Worm (Caenorhabditis elegans) whole organism, L1 larva: ENCODE measurements around the gene nxf-2.
A peak's percentile ranks its signal among the peaks of the same experiment; 100 is the strongest.

Experiments used
- C04F5.9 ChIP-seq: sonication (generic microtip); optimal IDR thresholded peaks from 2 replicates; lab custom pipeline; 2016; ENCODE audit warnings: missing genetic modification characterization, missing compliant biosample characterization
- F16B12.6 ChIP-seq: fragments of 150-350 bp; optimal IDR thresholded peaks from 2 replicates; lab custom pipeline; 2014; ENCODE audit warnings: missing biosample characterization, missing genetic modification characterization
- Y116A8C.19 ChIP-seq: sonication (generic microtip); optimal IDR thresholded peaks from 2 replicates; lab custom pipeline; 2016; ENCODE audit warnings: missing compliant biosample characterization, missing genetic modification characterization, borderline replicate concordance
- alr-1 ChIP-seq: fragments of 200-800 bp; sonication (Bioruptor generic); optimal IDR thresholded peaks from 2 replicates; lab custom pipeline; 2018; ENCODE audit warnings: borderline replicate concordance, mild to moderate bottlenecking, missing genetic modification characterization, missing compliant biosample characterization
- aly-2 ChIP-seq: fragments of 150-350 bp; optimal IDR thresholded peaks from 2 replicates; lab custom pipeline; 2014; ENCODE audit warnings: missing biosample characterization, missing genetic modification characterization
- ama-1 ChIP-seq: fragments of 150-350 bp; optimal IDR thresholded peaks from 2 replicates; lab custom pipeline; 2014
- blmp-1 ChIP-seq: fragments of 150-350 bp; optimal IDR thresholded peaks from 2 replicates; lab custom pipeline; 2014; ENCODE audit warnings: missing biosample characterization, missing genetic modification characterization
- ceh-82 ChIP-seq, 3 experiments: fragments of 150-350 bp in 1 of 3; sonication (generic microtip) in 2 of 3; optimal IDR thresholded peaks; 2 replicates each; lab custom pipeline; 2014 to 2017; ENCODE audit warnings: missing biosample characterization in 3 of 3, missing genetic modification characterization in 3 of 3
- ces-1 ChIP-seq: fragments of 150-350 bp; optimal IDR thresholded peaks from 2 replicates; lab custom pipeline; 2014; ENCODE audit warnings: missing biosample characterization, missing genetic modification reagents, missing genetic modification characterization
- dpl-1 ChIP-seq, 3 experiments: fragments of 150-350 bp in 2 of 3; sonication (generic microtip) in 1 of 3; optimal IDR thresholded peaks; 2 replicates each; lab custom pipeline; 2014 to 2017; ENCODE audit warnings: missing biosample characterization in 3 of 3, missing genetic modification characterization in 3 of 3, missing genetic modification reagents in 3 of 3
- efl-1 ChIP-seq, 4 experiments: fragments of 150-350 bp; optimal IDR thresholded peaks in 3 of 4; peaks in 1 of 4; 1 replicate in 1 of 4; 2 replicates in 3 of 4; lab custom pipeline; 2014; ENCODE audit warnings: missing biosample characterization in 2 of 4, missing genetic modification characterization in 2 of 4, missing genetic modification reagents in 2 of 4
- efl-3 ChIP-seq: fragments of 200-800 bp; sonication (Bioruptor generic); optimal IDR thresholded peaks from 2 replicates; lab custom pipeline; 2018; ENCODE audit warnings: mild to moderate bottlenecking, missing genetic modification characterization, missing compliant biosample characterization
- egl-13 ChIP-seq: sonication (generic microtip); optimal IDR thresholded peaks from 2 replicates; lab custom pipeline; 2016; ENCODE audit warnings: missing genotype, missing genetic modification reagents, missing genetic modification characterization, missing compliant biosample characterization
- elt-2 ChIP-seq: sonication (generic microtip); optimal IDR thresholded peaks from 2 replicates; lab custom pipeline; 2016; ENCODE audit warnings: missing genetic modification characterization, mild to moderate bottlenecking, inconsistent platforms, missing compliant biosample characterization, missing genetic modification reagents
- ets-5 ChIP-seq: fragments of 200-800 bp; sonication (Bioruptor generic); IDR thresholded peaks from 2 replicates; pipeline ENCODE4 v1.3.6; 2022; ENCODE audit warnings: missing genetic modification characterization, missing compliant biosample characterization
- fkh-8 ChIP-seq: sonication (generic microtip); optimal IDR thresholded peaks from 2 replicates; lab custom pipeline; 2016; ENCODE audit warnings: mild to moderate bottlenecking, missing genetic modification characterization, missing compliant biosample characterization
- hlh-17 ChIP-seq: fragments of 200-800 bp; sonication (Bioruptor generic); optimal IDR thresholded peaks from 2 replicates; lab custom pipeline; 2018; ENCODE audit warnings: missing genetic modification characterization, mild to moderate bottlenecking, missing compliant biosample characterization, moderate library complexity, borderline replicate concordance
- hlh-4 ChIP-seq: sonication (generic microtip); optimal IDR thresholded peaks from 2 replicates; lab custom pipeline; 2016; ENCODE audit warnings: mild to moderate bottlenecking, missing genetic modification characterization, missing compliant biosample characterization
- irx-1 ChIP-seq: sonication (generic microtip); optimal IDR thresholded peaks from 2 replicates; lab custom pipeline; 2016; ENCODE audit warnings: missing genetic modification characterization, missing compliant biosample characterization
- jun-1 ChIP-seq: fragments of 150-350 bp; optimal IDR thresholded peaks from 2 replicates; lab custom pipeline; 2014; ENCODE audit warnings: missing biosample characterization, missing genetic modification reagents, missing genetic modification characterization
- lin-13 ChIP-seq: fragments of 150-350 bp; optimal IDR thresholded peaks from 2 replicates; lab custom pipeline; 2014; ENCODE audit warnings: missing biosample characterization, missing genetic modification reagents, missing genetic modification characterization
- lin-14 ChIP-seq: fragments of 200-800 bp; sonication (Bioruptor generic); optimal IDR thresholded peaks from 2 replicates; lab custom pipeline; 2018; ENCODE audit warnings: mild to moderate bottlenecking, missing genetic modification characterization, moderate library complexity, missing compliant biosample characterization
- lin-35 ChIP-seq, 2 experiments: fragments of 150-350 bp; optimal IDR thresholded peaks; 2 replicates each; lab custom pipeline; 2014; ENCODE audit warnings: missing biosample characterization in 2 of 2, missing genetic modification characterization in 2 of 2, missing genetic modification reagents in 2 of 2
- mab-9 ChIP-seq: fragments of 200-800 bp; sonication (Bioruptor generic); IDR thresholded peaks from 2 replicates; pipeline ENCODE4 v1.3.6; 2022; ENCODE audit warnings: missing genetic modification reagents, missing genetic modification characterization, missing compliant biosample characterization
- mep-1 ChIP-seq: fragments of 150-350 bp; optimal IDR thresholded peaks from 2 replicates; lab custom pipeline; 2014; ENCODE audit warnings: missing biosample characterization, missing genetic modification characterization
- nhr-19 ChIP-seq: fragments of 200-800 bp; sonication (Bioruptor generic); conservative IDR thresholded peaks from 2 replicates; pipeline ENCODE4 v1.3.6; 2022; ENCODE audit warnings: missing genetic modification characterization, missing compliant biosample characterization
- nhr-237 ChIP-seq: fragments of 150-350 bp; optimal IDR thresholded peaks from 2 replicates; lab custom pipeline; 2014; ENCODE audit warnings: missing biosample characterization, missing genetic modification characterization
- nhr-76 ChIP-seq: sonication (generic microtip); optimal IDR thresholded peaks from 2 replicates; lab custom pipeline; 2017; ENCODE audit warnings: missing biosample characterization, missing genetic modification characterization
- nhr-77 ChIP-seq: fragments of 150-350 bp; optimal IDR thresholded peaks from 2 replicates; lab custom pipeline; 2014; ENCODE audit warnings: missing biosample characterization, missing genetic modification characterization
- nhr-84 ChIP-seq: sonication (generic microtip); optimal IDR thresholded peaks from 2 replicates; lab custom pipeline; 2017; ENCODE audit warnings: missing biosample characterization, missing genetic modification characterization
- nhr-90 ChIP-seq: sonication (generic microtip); optimal IDR thresholded peaks from 2 replicates; lab custom pipeline; 2016; ENCODE audit warnings: mild to moderate bottlenecking, missing genetic modification characterization, missing compliant biosample characterization; ENCODE audit not compliant: poor library complexity
- pax-3 ChIP-seq: fragments of 200-800 bp; sonication (Bioruptor generic); optimal IDR thresholded peaks from 2 replicates; lab custom pipeline; 2018; ENCODE audit warnings: mild to moderate bottlenecking, missing genetic modification characterization, moderate library complexity, missing compliant biosample characterization
- snpc-4 ChIP-seq: fragments of 150-350 bp; optimal IDR thresholded peaks from 2 replicates; lab custom pipeline; 2014; ENCODE audit warnings: missing biosample characterization, missing genetic modification characterization
- snu-23 ChIP-seq: sonication (generic microtip); optimal IDR thresholded peaks from 2 replicates; lab custom pipeline; 2016; ENCODE audit warnings: missing genetic modification characterization, missing compliant biosample characterization
- sptf-1 ChIP-seq: fragments of 150-350 bp; optimal IDR thresholded peaks from 2 replicates; lab custom pipeline; 2014; ENCODE audit warnings: missing biosample characterization, missing genetic modification characterization
- sup-37 ChIP-seq: fragments of 200-800 bp; sonication (Bioruptor generic); optimal IDR thresholded peaks from 2 replicates; lab custom pipeline; 2018; ENCODE audit warnings: mild to moderate bottlenecking, missing genetic modification characterization, missing compliant biosample characterization
- tbx-2 ChIP-seq: sonication (generic microtip); optimal IDR thresholded peaks from 2 replicates; lab custom pipeline; 2016; ENCODE audit warnings: missing genetic modification characterization, missing compliant biosample characterization
- tlp-1 ChIP-seq: fragments of 150-350 bp; optimal IDR thresholded peaks from 2 replicates; lab custom pipeline; 2014; ENCODE audit warnings: missing biosample characterization, missing genetic modification characterization
- unc-30 ChIP-seq: sonication (generic microtip); optimal IDR thresholded peaks from 2 replicates; lab custom pipeline; 2017; ENCODE audit warnings: missing biosample characterization, missing genetic modification characterization
- unc-62 ChIP-seq: fragments of 150-350 bp; optimal IDR thresholded peaks from 2 replicates; lab custom pipeline; 2014; ENCODE audit warnings: missing biosample characterization, missing genetic modification reagents, missing genetic modification characterization
- xbp-1 ChIP-seq: sonication (generic microtip); optimal IDR thresholded peaks from 2 replicates; lab custom pipeline; 2016; ENCODE audit warnings: missing genetic modification characterization, missing compliant biosample characterization
- zag-1 ChIP-seq: fragments of 150-350 bp; optimal IDR thresholded peaks from 2 replicates; lab custom pipeline; 2014; ENCODE audit warnings: missing biosample characterization, missing genetic modification characterization
- ztf-11 ChIP-seq, 2 experiments: sonication (generic microtip); optimal IDR thresholded peaks; 2 replicates each; lab custom pipeline; 2016 to 2017; ENCODE audit warnings: missing genetic modification characterization in 2 of 2, missing biosample characterization in 1 of 2, missing compliant biosample characterization in 1 of 2

Gene nxf-2

DNA sequence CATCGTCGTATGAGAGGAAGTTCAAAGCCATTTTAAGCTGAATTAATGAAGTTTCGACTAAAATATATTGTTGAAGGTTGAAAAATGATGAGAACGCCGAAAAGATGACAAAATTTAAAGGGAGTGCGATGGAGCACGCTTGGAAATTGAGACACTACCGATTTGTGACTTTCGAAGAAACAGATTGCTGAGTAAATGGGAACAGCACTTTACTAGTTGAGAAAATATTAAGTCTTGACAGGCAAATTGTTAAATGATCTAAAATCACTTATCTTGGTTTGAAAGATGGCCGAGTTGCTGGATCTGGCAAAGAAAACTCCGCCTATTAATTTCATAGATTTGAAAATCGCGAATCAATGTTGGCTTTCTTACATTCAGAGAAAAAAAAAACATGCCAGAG is 5.6 kb upstream of the nxf-2 start, which contains the start of gene rpoa-12 (continued):
- TF ChIP-seq unc-30 (tag; lab: Kevin White, UChicago) (no peak), jun-1 (no peak), unc-62 (no peak), hlh-4 (tag; lab: Kevin White, UChicago) (no peak), mep-1 (tag; lab: Kevin White, UChicago) (no peak), tbx-2 (peak; percentile 44), xbp-1 (peak; percentile 55), zag-1 (no peak), fkh-8 (tag; lab: Kevin White, UChicago) (peak; percentile 63), ama-1 (lab: Kevin White, UChicago) (no peak), dpl-1 (GFP tag; optimal IDR thresholded peaks at IDR 0.05; lab: Kevin White, UChicago) (peak; percentile 37 to 51 (median 38)), lin-14 (GFP tag; lab: Kevin White, UChicago) (peak; percentile 53), egl-13 (no peak), snu-23 (GFP tag; lab: Kevin White, UChicago) (peak; percentile 57), sup-37 (GFP tag; lab: Kevin White, UChicago) (no peak), nhr-90 (tag; lab: Kevin White, UChicago) (peak; percentile 49), aly-2 (no peak), sptf-1 (tag; lab: Kevin White, UChicago) (no peak), elt-2 (tag; lab: Kevin White, UChicago) (no peak), Y116A8C.19 (tag; lab: Kevin White, UChicago) (no peak), alr-1 (tag; lab: Kevin White, UChicago) (no peak), tlp-1 (no peak), lin-35 (GFP tag; optimal IDR thresholded peaks at IDR 0.05; lab: Kevin White, UChicago) (peak; percentile 27 to 76), irx-1 (tag; lab: Kevin White, UChicago) (no peak), nhr-237 (tag; lab: Kevin White, UChicago) (no peak), C04F5.9 (no peak), nhr-76 (tag; lab: Kevin White, UChicago) (no peak), F16B12.6 (tag; lab: Kevin White, UChicago) (peak; percentile 27), pax-3 (tag; lab: Kevin White, UChicago) (peak; percentile 92), nhr-19 (GFP tag; lab: Robert Waterston, UW) (0 out of 2 replicates have a peak, but pooled peaks have one; percentile 5), hlh-17 (GFP tag; lab: Kevin White, UChicago) (no peak), nhr-84 (tag; lab: Kevin White, UChicago) (no peak), ces-1 (no peak), snpc-4 (no peak), lin-13 (GFP tag; lab: Kevin White, UChicago) (peak; percentile 12), ztf-11 (tag; optimal IDR thresholded peaks at IDR 0.05; lab: Kevin White, UChicago) (peak in 1 of 2 experiments; percentile 64), ets-5 (GFP tag; lab: Robert Waterston, UW) (no peak), mab-9 (GFP tag; lab: Robert Waterston, UW) (no peak)
- TF ChIP-seq, all 84 proteins: peak for 32

- TF ChIP-seq efl-1 (optimal IDR thresholded peaks at IDR 0.05; lab: Kevin White, UChicago) = no peak
- TF ChIP-seq efl-1 (GFP tag; optimal IDR thresholded peaks at IDR 0.05 in 1 of 2; lab: Kevin White, UChicago) = peak in 1 of 2 experiments; percentile 10
- TF ChIP-seq nhr-237 (tag; lab: Kevin White, UChicago) = no peak
Observed at ce11 chrV:14422317-14422716, 4.7 kb upstream of the nxf-2 start, which contains the start of gene pas-1. TSS of gene pas-1 (minus strand) at chrV:14422618.

- TF ChIP-seq nhr-77 (tag; lab: Kevin White, UChicago) (no peak), ceh-82 (tag; optimal IDR thresholded peaks at IDR 0.05; lab: Kevin White, UChicago) (no peak), efl-3 (GFP tag; lab: Kevin White, UChicago) (no peak), xbp-1 (no peak), nhr-84 (tag; lab: Kevin White, UChicago) (no peak), blmp-1 (tag; lab: Kevin White, UChicago) (no peak), C04F5.9 (no peak)
Observed at ce11 chrV:14421325-14421724, 3.7 kb upstream of the nxf-2 start, which contains the start of gene dhs-22. TSS of gene dhs-22 (minus strand) at chrV:14421440.
